Fruit fly (Drosophila melanogaster): ENCODE results near the gene CG14456.

- TF ChIP-seq CG11247 (GFP tag; IDR thresholded peaks at IDR 0.05) (no peak), slbo (GFP tag; IDR thresholded peaks at IDR 0.05) (no peak), CG11398 (GFP tag; optimal IDR thresholded peaks at IDR 0.05) (no peak), phol (tag; optimal IDR thresholded peaks at IDR 0.05) (peak; percentile 50), zen2 (GFP tag; IDR thresholded peaks at IDR 0.05; ENCODE audit: partially characterized antibody) (no peak), al (GFP tag; IDR thresholded peaks at IDR 0.05) (no peak), CG8359 (GFP tag; optimal IDR thresholded peaks at IDR 0.05; ENCODE audit: borderline replicate concordance) (no peak)
Observed at dm6 chr3L:22727739-22728335, 40.8 kb downstream of the CG14456 start, which contains the start of the genes CG14450 and CG11367.
